Fruit fly (Drosophila melanogaster) whole organism, embryonic: ENCODE measurements around the gene CG5850.

Experiments
- ATbp ChIP-seq: fragments of 200-800 bp; sonication (Bioruptor generic); optimal IDR thresholded peaks from 2 replicates; lab custom pipeline; 2017; ENCODE audit warnings: missing biosample characterization, mild to moderate bottlenecking, missing genetic modification characterization, missing genetic modification reagents
- CG14014 ChIP-seq: fragments of 200-800 bp; sonication (Bioruptor generic); IDR thresholded peaks from 2 replicates; pipeline ENCODE4 v1.3.6; 2022; ENCODE audit warnings: missing biosample characterization, missing genetic modification characterization
- CTCF ChIP-seq: fragments of 200-800 bp; sonication (Bioruptor generic); optimal IDR thresholded peaks from 2 replicates; lab custom pipeline; 2017; ENCODE audit warnings: missing biosample characterization, mild to moderate bottlenecking, missing genetic modification characterization, moderate library complexity
- Dll ChIP-seq: fragments of 200-800 bp; sonication (Bioruptor generic); IDR thresholded peaks from 4 replicates; pipeline ENCODE4 v1.3.6; 2022; ENCODE audit warnings: missing biosample characterization, missing genetic modification characterization; ENCODE audit not compliant: partially characterized antibody
- Jarid2 ChIP-seq: fragments of 200-800 bp; sonication (Bioruptor generic); optimal IDR thresholded peaks from 3 replicates; lab custom pipeline; 2017; ENCODE audit warnings: mild to moderate bottlenecking, missing biosample characterization, missing genetic modification reagents, missing genetic modification characterization
- Sry-β ChIP-seq: fragments of 200-800 bp; sonication (Bioruptor generic); optimal IDR thresholded peaks from 2 replicates; lab custom pipeline; 2018; ENCODE audit warnings: missing biosample characterization, mild to moderate bottlenecking, missing genetic modification characterization, moderate library complexity
- dati ChIP-seq: fragments of 200-800 bp; sonication (Bioruptor generic); IDR thresholded peaks from 2 replicates; pipeline ENCODE4 v1.3.6; 2022; ENCODE audit warnings: missing biosample characterization, missing genetic modification characterization
- ftz-f1 ChIP-seq: fragments of 200-800 bp; sonication (Bioruptor generic); optimal IDR thresholded peaks from 2 replicates; lab custom pipeline; 2016; ENCODE audit warnings: missing biosample characterization, missing genetic modification characterization
- h ChIP-seq: fragments of >200 bp; optimal IDR thresholded peaks from 2 replicates; lab custom pipeline; 2017
- hb ChIP-seq: fragments of 200-800 bp; sonication (Bioruptor generic); IDR thresholded peaks from 3 replicates; pipeline ENCODE4 v1.3.6; 2022; ENCODE audit warnings: missing biosample characterization, missing genetic modification characterization; ENCODE audit not compliant: partially characterized antibody
- inv ChIP-seq: fragments of 200-800 bp; sonication (Bioruptor generic); IDR thresholded peaks from 2 replicates; pipeline ENCODE4 v1.3.6; 2022; ENCODE audit warnings: missing biosample characterization, missing genetic modification characterization; ENCODE audit not compliant: partially characterized antibody
- seq ChIP-seq: fragments of 200-800 bp; sonication (Bioruptor generic); IDR thresholded peaks from 2 replicates; pipeline ENCODE4 v1.3.6; 2022; ENCODE audit warnings: missing biosample characterization, missing genetic modification characterization
- unc-4 ChIP-seq: fragments of 200-800 bp; sonication (Bioruptor generic); IDR thresholded peaks from 2 replicates; pipeline ENCODE4 v1.3.6; 2022; ENCODE audit warnings: missing biosample characterization, missing genetic modification characterization; ENCODE audit not compliant: partially characterized antibody
- vfl ChIP-seq: fragments of 200-800 bp; sonication (Bioruptor generic); optimal IDR thresholded peaks from 2 replicates; lab custom pipeline; 2016; ENCODE audit warnings: missing biosample characterization, missing genetic modification characterization

- TF ChIP-seq dati (no peak), ftz-f1 (GFP tag; lab: Kevin White, UChicago) (no peak), seq (GFP tag; lab: Robert Waterston, UW) (no peak), hb (GFP tag; lab: Robert Waterston, UW) (no peak), CG14014 (no peak), ATbp (no peak), Jarid2 (GFP tag; lab: Kevin White, UChicago) (no peak), unc-4 (no peak), CTCF (GFP tag; lab: Kevin White, UChicago) (peak; percentile 3), vfl (no peak), Dll (GFP tag; lab: Robert Waterston, UW) (no peak; the same call in 3 of the 4 replicates), inv (GFP tag; lab: Robert Waterston, UW) (no peak), h (no peak), Sry-β (GFP tag; lab: Kevin White, UChicago) (no peak)
Measured at dm6 chr2L:9912570-9913260, 51.0 kb downstream of the CG5850 start, which contains the start of the genes Etl1 and Srp54.
